Worm (Caenorhabditis elegans): Measurements from ENCODE around the gene emb-9.

Gene emb-9

DNA sequence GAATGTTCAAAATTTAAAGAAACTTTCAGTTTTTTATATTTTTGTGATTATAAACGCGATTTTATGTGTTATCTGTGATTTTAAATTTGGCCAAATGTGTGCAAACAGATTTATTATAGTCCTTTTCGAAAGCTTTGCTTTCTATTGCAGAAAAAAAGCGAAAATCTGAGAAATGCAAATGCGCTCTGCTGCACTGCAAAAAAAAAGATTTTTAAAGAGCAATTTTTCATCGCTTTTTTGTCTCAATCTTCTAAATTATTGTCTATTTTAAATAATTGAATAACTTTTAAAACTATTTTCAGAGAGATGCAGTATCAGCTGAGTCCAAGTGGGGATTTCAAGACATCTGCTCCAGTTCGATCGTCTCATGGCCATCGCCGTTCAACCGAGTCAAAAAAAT is 22.2 kb downstream of the emb-9 start, which contains the start of gene cpb-1:
Gene cpb-1, plus strand, starts transcription at position 301 of the 400 bp plus-strand sequence.
- TF ChIP-seq hlh-1 (tag; optimal IDR thresholded peaks at IDR 0.05) (no peak), elt-3 (tag; optimal IDR thresholded peaks at IDR 0.05) (no peak), ceh-83 (GFP tag; optimal IDR thresholded peaks at IDR 0.05) (no peak), ztf-11 (tag; optimal IDR thresholded peaks at IDR 0.05) (no peak), elt-1 (tag; optimal IDR thresholded peaks at IDR 0.05; ENCODE audit: borderline replicate concordance, insufficient read depth) (no peak), unc-120 (tag; optimal IDR thresholded peaks at IDR 0.05; ENCODE audit: poor library complexity, severe bottlenecking) (no peak)

DNA sequence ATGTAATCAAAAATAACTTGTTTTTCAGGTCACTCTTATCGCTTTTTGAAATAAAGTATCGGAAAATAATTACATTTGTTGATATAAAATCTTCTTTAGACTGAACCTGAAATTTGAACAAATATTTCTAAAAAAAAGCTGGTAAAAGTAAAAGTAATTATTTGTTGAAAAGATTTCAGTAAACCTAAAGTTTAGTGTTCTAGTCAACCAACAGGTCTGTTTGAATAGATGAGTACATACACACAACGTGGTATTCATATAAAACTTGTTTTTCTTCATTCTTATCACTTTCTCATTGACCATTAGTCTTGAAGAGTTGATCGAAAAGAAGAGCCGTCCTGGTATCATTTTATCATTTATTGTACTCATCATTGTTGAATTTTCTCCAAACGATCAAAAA is 24.6 kb downstream of the emb-9 start, which contains the start of gene C40H1.9:
Gene C40H1.9, plus strand, starts transcription at position 301 of the 400 bp plus-strand sequence.
- no peak for TF ChIP-seq hlh-1 (tag; optimal IDR thresholded peaks at IDR 0.05)
- TF ChIP-seq lin-13 (tag; optimal IDR thresholded peaks at IDR 0.05): no peak
- TF ChIP-seq ces-1 (GFP tag; optimal IDR thresholded peaks at IDR 0.05): no peak
- no peak for TF ChIP-seq nhr-28 (tag; optimal IDR thresholded peaks at IDR 0.05)
- TF ChIP-seq unc-62 (GFP tag; optimal IDR thresholded peaks at IDR 0.05): no peak
- TF ChIP-seq M03D4.4 (tag; optimal IDR thresholded peaks at IDR 0.05): no peak
- no peak for TF ChIP-seq mab-5 (tag; optimal IDR thresholded peaks at IDR 0.05)
- TF ChIP-seq lin-32 (GFP tag; optimal IDR thresholded peaks at IDR 0.05): no peak
- TF ChIP-seq ztf-11 (tag; optimal IDR thresholded peaks at IDR 0.05): no peak
- no peak for TF ChIP-seq ceh-39 (tag; optimal IDR thresholded peaks at IDR 0.05)

DNA sequence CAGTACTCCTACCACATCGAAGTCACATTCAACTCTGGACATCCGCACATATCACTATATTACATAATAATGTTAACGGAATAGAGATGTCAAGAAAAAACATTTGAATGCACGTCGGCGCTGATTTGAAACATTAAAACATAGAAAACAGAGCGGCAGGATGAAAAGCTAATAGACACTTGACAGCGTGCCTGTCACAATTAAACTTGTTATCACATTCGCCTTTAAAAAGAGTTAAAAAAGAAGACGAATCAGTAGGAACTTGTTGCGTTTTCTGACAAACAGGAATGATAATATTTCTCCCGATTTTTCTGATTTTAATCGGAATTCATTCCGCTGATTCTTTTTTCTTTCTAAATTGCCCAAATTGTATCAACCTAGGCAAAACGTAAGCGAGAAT is 26.6 kb downstream of the emb-9 start:
- TF ChIP-seq zip-8 (tag; optimal IDR thresholded peaks at IDR 0.05) (no peak), ztf-11 (tag; optimal IDR thresholded peaks at IDR 0.05) (no peak), sptf-1 (tag; optimal IDR thresholded peaks at IDR 0.05) (no peak), nhr-2 (tag; optimal IDR thresholded peaks at IDR 0.05) (no peak), mls-2 (tag; optimal IDR thresholded peaks at IDR 0.05) (no peak), mab-5 (tag; optimal IDR thresholded peaks at IDR 0.05) (no peak), mep-1 (tag; optimal IDR thresholded peaks at IDR 0.05) (no peak), ces-1 (GFP tag; optimal IDR thresholded peaks at IDR 0.05) (no peak), flh-1 (GFP tag; optimal IDR thresholded peaks at IDR 0.05) (no peak), elt-3 (tag; optimal IDR thresholded peaks at IDR 0.05) (no peak), M03D4.4 (tag; optimal IDR thresholded peaks at IDR 0.05) (no peak), hlh-1 (tag; optimal IDR thresholded peaks at IDR 0.05) (no peak), elt-1 (tag; optimal IDR thresholded peaks at IDR 0.05; ENCODE audit: borderline replicate concordance, insufficient read depth) (no peak)

DNA sequence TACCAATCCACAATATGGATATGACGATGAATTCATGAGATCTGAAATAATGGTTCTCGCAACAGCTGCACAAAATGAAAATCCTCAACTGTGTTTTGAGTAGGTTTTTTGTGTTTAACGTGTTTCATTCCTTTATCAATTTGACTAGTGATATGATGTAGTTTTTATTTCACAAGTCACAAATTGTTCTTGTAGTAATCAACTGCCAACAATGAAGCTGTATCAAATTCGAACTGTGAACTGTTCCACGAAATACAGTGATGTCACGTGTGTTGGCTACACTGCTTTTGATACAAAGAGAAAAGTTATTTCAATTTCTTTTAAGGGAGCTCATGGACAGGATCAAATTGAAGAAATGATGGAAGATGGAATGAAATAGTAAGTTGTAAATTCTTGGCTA is 29.1 kb downstream of the emb-9 start:
- no peak for TF ChIP-seq mab-5 (tag; optimal IDR thresholded peaks at IDR 0.05)
- TF ChIP-seq cnd-1 (tag; optimal IDR thresholded peaks at IDR 0.05): no peak
- no peak for TF ChIP-seq unc-39 (tag; optimal IDR thresholded peaks at IDR 0.05)
- no peak for TF ChIP-seq ham-2 (GFP tag; optimal IDR thresholded peaks at IDR 0.05)
- TF ChIP-seq flh-1 (GFP tag; optimal IDR thresholded peaks at IDR 0.05): no peak
- TF ChIP-seq M03D4.4 (tag; optimal IDR thresholded peaks at IDR 0.05): no peak

DNA sequence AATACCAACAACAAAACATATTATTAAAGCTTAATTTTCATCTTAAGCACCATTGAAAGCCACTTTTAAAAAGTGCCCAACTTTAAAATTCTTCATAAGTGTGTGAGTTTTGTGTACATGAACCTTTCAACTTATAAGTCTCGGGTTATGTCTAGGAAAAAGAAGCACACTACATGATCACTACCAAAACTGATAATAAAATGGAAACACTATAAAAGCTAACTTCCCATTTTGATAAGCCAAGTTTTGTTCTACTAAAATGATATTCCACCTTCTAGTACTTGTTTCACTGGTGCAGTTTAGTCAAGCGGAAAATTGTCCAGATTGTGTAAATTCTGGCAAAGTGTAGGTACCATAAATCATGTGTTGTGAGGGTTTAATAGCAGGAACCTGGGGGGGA is 29.8 kb downstream of the emb-9 start, which contains the start of gene C40H1.8:
Gene C40H1.8, plus strand, starts transcription at position 242 of the 400 bp plus-strand sequence.
- TF ChIP-seq elt-3 (tag; optimal IDR thresholded peaks at IDR 0.05): no peak
- no peak for TF ChIP-seq ceh-43 (GFP tag; optimal IDR thresholded peaks at IDR 0.05)

DNA sequence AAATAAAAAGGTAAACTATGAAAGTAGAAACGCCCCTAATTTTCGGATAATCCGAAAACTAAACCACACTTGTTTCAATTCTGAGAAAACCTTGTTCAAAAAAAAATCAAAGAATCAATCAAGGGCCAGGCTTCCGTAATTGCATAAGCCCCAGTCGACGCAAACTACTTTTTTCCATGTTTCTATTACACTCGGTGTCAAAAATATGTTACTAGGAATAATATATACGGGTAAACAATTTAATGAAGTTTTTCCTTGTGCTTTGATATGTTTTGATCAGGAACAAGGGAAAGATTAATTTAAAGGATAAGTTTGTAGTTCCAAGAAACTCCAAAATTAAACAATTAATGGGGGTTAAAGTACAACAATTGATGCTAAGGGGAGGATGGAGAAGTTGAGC is 34.4 kb downstream of the emb-9 start:
- TF ChIP-seq bed-3 (GFP tag; optimal IDR thresholded peaks at IDR 0.05): no peak
- TF ChIP-seq unc-39 (tag; optimal IDR thresholded peaks at IDR 0.05): no peak
- no peak for TF ChIP-seq ztf-11 (tag; optimal IDR thresholded peaks at IDR 0.05)
- TF ChIP-seq tbx-8 (GFP tag; optimal IDR thresholded peaks at IDR 0.05): no peak
- TF ChIP-seq lsy-2 (tag; optimal IDR thresholded peaks at IDR 0.05): no peak
- TF ChIP-seq snpc-4 (tag; optimal IDR thresholded peaks at IDR 0.05): no peak
- no peak for TF ChIP-seq nhr-76 (tag; optimal IDR thresholded peaks at IDR 0.05)
- TF ChIP-seq M03D4.4 (tag; optimal IDR thresholded peaks at IDR 0.05): no peak
- TF ChIP-seq mep-1 (tag; optimal IDR thresholded peaks at IDR 0.05): no peak
- no peak for TF ChIP-seq unc-120 (tag; optimal IDR thresholded peaks at IDR 0.05; ENCODE audit: poor library complexity, severe bottlenecking)
- TF ChIP-seq ham-2 (GFP tag; optimal IDR thresholded peaks at IDR 0.05): no peak
- no peak for TF ChIP-seq zip-8 (tag; optimal IDR thresholded peaks at IDR 0.05)
- TF ChIP-seq flh-1 (GFP tag; optimal IDR thresholded peaks at IDR 0.05): no peak
